Worm (Caenorhabditis elegans): ENCODE measurements around the gene W07G4.5.

DNA sequence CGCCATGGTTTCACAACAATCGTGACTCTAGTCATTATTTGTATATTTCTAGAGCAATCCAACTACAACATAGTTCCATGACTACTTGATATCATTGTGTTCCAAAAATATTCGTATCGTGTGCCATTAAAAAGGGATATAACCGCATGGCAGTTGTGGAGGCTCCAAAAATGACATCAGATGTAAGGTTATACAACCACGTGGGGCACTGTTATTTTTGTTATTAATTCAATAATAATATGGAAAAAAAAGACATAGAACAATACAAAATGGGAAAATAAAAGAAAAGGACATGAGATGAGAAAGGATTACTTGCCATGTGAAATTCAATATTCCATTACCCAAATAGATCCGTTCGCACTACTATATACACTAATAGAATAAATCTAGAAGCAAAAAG, 27.7 kb downstream of the W07G4.5 start:
- no peak for TF ChIP-seq zag-1 (tag; optimal IDR thresholded peaks at IDR 0.05)
- TF ChIP-seq lsy-2 (tag; optimal IDR thresholded peaks at IDR 0.05) = no peak
- TF ChIP-seq ZK546.5 (tag; optimal IDR thresholded peaks at IDR 0.05) = no peak
- TF ChIP-seq nhr-25 (tag; optimal IDR thresholded peaks at IDR 0.05) = no peak
- TF ChIP-seq unc-55 (GFP tag; optimal IDR thresholded peaks at IDR 0.05) = no peak

All from whole organism, L2 larva.